Fruit fly (Drosophila melanogaster) whole organism, prepupa: ENCODE results near the gene Cisd2.

Experiments
- CG11902 ChIP-seq: fragments of 200-800 bp; sonication (Bioruptor generic); optimal IDR thresholded peaks from 3 replicates; lab custom pipeline; 2016; ENCODE audit warnings: missing biosample characterization, missing genetic modification characterization
- CG31627 ChIP-seq: fragments of 200-800 bp; sonication (Bioruptor generic); optimal IDR thresholded peaks from 3 replicates; lab custom pipeline; 2016; ENCODE audit warnings: missing biosample characterization, missing genetic modification characterization
- CG6163 ChIP-seq: fragments of 200-800 bp; sonication (Bioruptor generic); IDR thresholded peaks from 3 replicates; pipeline ENCODE4 v1.3.6; 2022; ENCODE audit warnings: missing biosample characterization, missing genetic modification characterization
- CG6792 ChIP-seq: fragments of 200-800 bp; sonication (Bioruptor generic); optimal IDR thresholded peaks from 3 replicates; lab custom pipeline; 2016; ENCODE audit warnings: missing biosample characterization, missing genetic modification characterization
- CG6808 ChIP-seq: fragments of 200-800 bp; sonication (Bioruptor generic); optimal IDR thresholded peaks from 3 replicates; lab custom pipeline; 2017; ENCODE audit warnings: missing biosample characterization, missing genetic modification characterization, mild to moderate bottlenecking, moderate library complexity, missing genetic modification reagents
- CG6854 ChIP-seq: fragments of 200-800 bp; sonication (Bioruptor generic); optimal IDR thresholded peaks from 2 replicates; lab custom pipeline; 2017; ENCODE audit warnings: missing biosample characterization, mild to moderate bottlenecking, missing genetic modification characterization
- CG8319 ChIP-seq: fragments of 200-800 bp; sonication (Bioruptor generic); optimal IDR thresholded peaks from 3 replicates; lab custom pipeline; 2016; ENCODE audit warnings: missing biosample characterization, missing genetic modification characterization
- Hr38 ChIP-seq: sonication (Bioruptor generic); optimal IDR thresholded peaks from 2 replicates; lab custom pipeline; 2016; ENCODE audit warnings: missing biosample characterization, missing genetic modification characterization
- Hr4 ChIP-seq: fragments of 200-800 bp; sonication (Bioruptor generic); optimal IDR thresholded peaks from 3 replicates; lab custom pipeline; 2016; ENCODE audit warnings: missing biosample characterization, missing genetic modification characterization
- Met ChIP-seq: fragments of 200-800 bp; sonication (Bioruptor generic); optimal IDR thresholded peaks from 3 replicates; lab custom pipeline; 2016; ENCODE audit warnings: missing biosample characterization, missing genetic modification characterization
- dac ChIP-seq: fragments of 200-800 bp; sonication (Bioruptor generic); optimal IDR thresholded peaks from 2 replicates; lab custom pipeline; 2017; ENCODE audit warnings: missing biosample characterization, mild to moderate bottlenecking, missing genetic modification characterization
- ss ChIP-seq, 2 experiments: fragments of 200-800 bp; sonication (Bioruptor generic); optimal IDR thresholded peaks; 2 replicates in 1 of 2; 3 replicates in 1 of 2; lab custom pipeline; 2017 to 2018; ENCODE audit warnings: mild to moderate bottlenecking in 2 of 2, missing biosample characterization in 2 of 2, missing genetic modification characterization in 2 of 2, moderate library complexity in 1 of 2

DNA sequence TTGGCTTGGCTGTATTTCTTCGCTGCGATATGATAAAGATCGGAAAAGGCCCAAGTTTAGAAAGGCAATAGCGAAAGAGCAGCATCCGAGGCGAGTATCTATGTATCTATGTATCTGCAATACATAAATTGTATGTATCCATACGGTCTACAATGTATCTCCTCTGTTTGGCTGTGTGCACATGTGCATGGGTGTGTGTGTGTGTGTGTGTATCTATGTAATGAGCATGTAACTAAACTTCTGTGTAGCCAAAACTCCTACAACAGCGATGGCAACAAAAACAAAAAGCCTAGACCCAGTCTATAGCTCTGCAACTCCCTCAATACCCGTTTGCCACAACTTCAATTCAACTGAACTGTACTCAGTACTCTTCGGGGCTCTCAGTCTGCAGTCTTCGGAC lies 13.1 kb downstream of the Cisd2 start:
- TF ChIP-seq CG6854 (GFP tag; lab: Kevin White, UChicago) (no peak), Met (no peak), Hr4 (no peak), CG6792 (GFP tag; lab: Kevin White, UChicago) (no peak), CG6163 (GFP tag; lab: Robert Waterston, UW) (no peak), CG6808 (GFP tag; lab: Kevin White, UChicago) (no peak), CG31627 (GFP tag; lab: Kevin White, UChicago) (no peak), Hr38 (GFP tag; lab: Kevin White, UChicago) (no peak), CG8319 (no peak), ss (GFP tag; optimal IDR thresholded peaks at IDR 0.05; lab: Kevin White, UChicago) (no peak), CG11902 (GFP tag; lab: Kevin White, UChicago) (no peak), dac (GFP tag; lab: Kevin White, UChicago) (no peak)
